Worm (Caenorhabditis elegans) whole organism, mixed stage, embryonic: ENCODE measurements around the gene K09F5.4.

Source experiments
- M03D4.4 ChIP-seq: sonication (generic microtip); optimal IDR thresholded peaks from 2 replicates; lab custom pipeline; 2017; ENCODE audit warnings: mild to moderate bottlenecking, missing genetic modification characterization, missing compliant biosample characterization
- bed-3 ChIP-seq: fragments of 200-800 bp; sonication (Bioruptor generic); optimal IDR thresholded peaks from 3 replicates; lab custom pipeline; 2018; ENCODE audit warnings: mild to moderate bottlenecking, missing genetic modification characterization, moderate library complexity, missing compliant biosample characterization
- blmp-1 ChIP-seq: fragments of 150-350 bp; optimal IDR thresholded peaks from 2 replicates; lab custom pipeline; 2014; ENCODE audit warnings: missing biosample characterization, missing genetic modification characterization
- ceh-39 ChIP-seq: fragments of 150-350 bp; optimal IDR thresholded peaks from 2 replicates; lab custom pipeline; 2014; ENCODE audit warnings: missing biosample characterization, missing genetic modification characterization
- ceh-43 ChIP-seq: fragments of 200-800 bp; sonication (Bioruptor generic); optimal IDR thresholded peaks from 2 replicates; lab custom pipeline; 2018; ENCODE audit warnings: mild to moderate bottlenecking, missing genetic modification characterization, moderate library complexity, missing compliant biosample characterization
- ceh-83 ChIP-seq: fragments of 200-800 bp; sonication (Bioruptor generic); optimal IDR thresholded peaks from 2 replicates; lab custom pipeline; 2018; ENCODE audit warnings: mild to moderate bottlenecking, missing genetic modification characterization, missing compliant biosample characterization
- ces-1 ChIP-seq: fragments of 150-350 bp; optimal IDR thresholded peaks from 2 replicates; lab custom pipeline; 2014; ENCODE audit warnings: missing biosample characterization, missing genetic modification reagents, missing genetic modification characterization
- cnd-1 ChIP-seq: fragments of 200-800 bp; sonication (Bioruptor generic); optimal IDR thresholded peaks from 2 replicates; lab custom pipeline; 2018; ENCODE audit warnings: mild to moderate bottlenecking, missing genetic modification characterization, missing compliant biosample characterization
- drap-1 ChIP-seq: fragments of 200-800 bp; sonication (Bioruptor generic); optimal IDR thresholded peaks from 3 replicates; lab custom pipeline; 2018; ENCODE audit warnings: mild to moderate bottlenecking, missing genetic modification characterization, missing compliant biosample characterization
- elt-1 ChIP-seq: sonication (generic microtip); optimal IDR thresholded peaks from 2 replicates; lab custom pipeline; 2017; ENCODE audit warnings: missing genetic modification characterization, mild to moderate bottlenecking, missing compliant biosample characterization, antibody characterized with exemption, moderate library complexity, borderline replicate concordance; ENCODE audit not compliant: insufficient read depth
- elt-3 ChIP-seq: fragments of 150-350 bp; optimal IDR thresholded peaks from 2 replicates; lab custom pipeline; 2014; ENCODE audit warnings: missing biosample characterization, missing genetic modification characterization
- flh-1 ChIP-seq: fragments of 200-800 bp; sonication (Bioruptor generic); optimal IDR thresholded peaks from 2 replicates; lab custom pipeline; 2018; ENCODE audit warnings: mild to moderate bottlenecking, missing genetic modification characterization, moderate library complexity, missing compliant biosample characterization
- hlh-1 ChIP-seq: fragments of 150-350 bp; optimal IDR thresholded peaks from 2 replicates; lab custom pipeline; 2014; ENCODE audit warnings: missing biosample characterization, missing genetic modification reagents, missing genetic modification characterization
- lin-13 ChIP-seq: fragments of 150-350 bp; optimal IDR thresholded peaks from 2 replicates; lab custom pipeline; 2014; ENCODE audit warnings: missing biosample characterization, missing genetic modification characterization
- lin-32 ChIP-seq: fragments of 200-800 bp; sonication (Bioruptor generic); optimal IDR thresholded peaks from 2 replicates; lab custom pipeline; 2018; ENCODE audit warnings: mild to moderate bottlenecking, missing genetic modification characterization, missing compliant biosample characterization
- lsy-2 ChIP-seq: fragments of 150-350 bp; optimal IDR thresholded peaks from 2 replicates; lab custom pipeline; 2014; ENCODE audit warnings: missing biosample characterization, missing genetic modification characterization
- mab-5 ChIP-seq: fragments of 150-350 bp; optimal IDR thresholded peaks from 2 replicates; lab custom pipeline; 2014; ENCODE audit warnings: missing biosample characterization, missing genetic modification characterization
- mep-1 ChIP-seq: fragments of 150-350 bp; optimal IDR thresholded peaks from 2 replicates; lab custom pipeline; 2017; ENCODE audit warnings: missing biosample characterization, missing genetic modification reagents, missing genetic modification characterization, inconsistent platforms
- nhr-12 ChIP-seq: fragments of 150-350 bp; optimal IDR thresholded peaks from 2 replicates; lab custom pipeline; 2014; ENCODE audit warnings: missing biosample characterization, missing genetic modification characterization
- nhr-2 ChIP-seq: fragments of 150-350 bp; optimal IDR thresholded peaks from 2 replicates; lab custom pipeline; 2014; ENCODE audit warnings: missing biosample characterization, missing genetic modification characterization
- nhr-237 ChIP-seq: fragments of 150-350 bp; optimal IDR thresholded peaks from 2 replicates; lab custom pipeline; 2014; ENCODE audit warnings: missing biosample characterization, missing genetic modification characterization
- nhr-28 ChIP-seq: fragments of 150-350 bp; optimal IDR thresholded peaks from 2 replicates; lab custom pipeline; 2014; ENCODE audit warnings: missing biosample characterization, missing genetic modification characterization
- nhr-76 ChIP-seq: sonication (generic microtip); optimal IDR thresholded peaks from 2 replicates; lab custom pipeline; 2017; ENCODE audit warnings: missing biosample characterization, missing genetic modification characterization
- sem-2 ChIP-seq: fragments of 200-800 bp; sonication (Bioruptor generic); optimal IDR thresholded peaks from 2 replicates; lab custom pipeline; 2018; ENCODE audit warnings: mild to moderate bottlenecking, missing genetic modification characterization, missing compliant biosample characterization
- snpc-4 ChIP-seq: fragments of 150-350 bp; optimal IDR thresholded peaks from 2 replicates; lab custom pipeline; 2014; ENCODE audit warnings: missing biosample characterization, missing genetic modification characterization
- sptf-1 ChIP-seq: sonication (generic microtip); optimal IDR thresholded peaks from 2 replicates; lab custom pipeline; 2017; ENCODE audit warnings: mild to moderate bottlenecking, missing genetic modification characterization, moderate library complexity, missing compliant biosample characterization
- tbx-8 ChIP-seq: fragments of 200-800 bp; sonication (Bioruptor generic); optimal IDR thresholded peaks from 2 replicates; lab custom pipeline; 2018; ENCODE audit warnings: mild to moderate bottlenecking, missing genetic modification characterization, moderate library complexity, missing compliant biosample characterization
- unc-120 ChIP-seq: sonication (generic microtip); optimal IDR thresholded peaks from 2 replicates; lab custom pipeline; 2017; ENCODE audit warnings: missing genetic modification characterization, missing compliant biosample characterization; ENCODE audit not compliant: poor library complexity, severe bottlenecking
- unc-62 ChIP-seq: fragments of 150-350 bp; optimal IDR thresholded peaks from 2 replicates; lab custom pipeline; 2014; ENCODE audit warnings: missing biosample characterization, missing genetic modification reagents, missing genetic modification characterization
- ztf-11 ChIP-seq: fragments of 150-350 bp; optimal IDR thresholded peaks from 2 replicates; lab custom pipeline; 2014; ENCODE audit warnings: missing biosample characterization, missing genetic modification characterization

The K09F5.4 gene

ce11 chrX:7710643-7711042, at the start of gene K09F5.4:
Gene K09F5.4 (minus strand): TSS chrX:7710743.
- no peak for TF ChIP-seq elt-3 (tag; lab: Kevin White, UChicago)
- no peak for TF ChIP-seq ceh-43 (GFP tag; lab: Kevin White, UChicago)
- no peak for TF ChIP-seq nhr-2 (tag; lab: Kevin White, UChicago)
- TF ChIP-seq flh-1: no peak
- TF ChIP-seq M03D4.4: no peak
- no peak for TF ChIP-seq blmp-1 (tag; lab: Kevin White, UChicago)
- no peak for TF ChIP-seq snpc-4 (tag; lab: Kevin White, UChicago)
- TF ChIP-seq sptf-1 (tag; lab: Kevin White, UChicago): no peak
- no peak for TF ChIP-seq lin-32 (GFP tag; lab: Kevin White, UChicago)
- no peak for TF ChIP-seq unc-62 (GFP tag; lab: Kevin White, UChicago)

- no peak for TF ChIP-seq ceh-83 (GFP tag; lab: Kevin White, UChicago)
- TF ChIP-seq ceh-39 (tag; lab: Kevin White, UChicago): no peak
- no peak for TF ChIP-seq bed-3 (GFP tag; lab: Kevin White, UChicago)
- no peak for TF ChIP-seq lsy-2
- TF ChIP-seq unc-120 (tag; lab: Kevin White, UChicago): no peak
- TF ChIP-seq tbx-8 (GFP tag; lab: Kevin White, UChicago): no peak
- TF ChIP-seq sptf-1 (tag; lab: Kevin White, UChicago): no peak
- TF ChIP-seq drap-1 (GFP tag; lab: Kevin White, UChicago): no peak
- TF ChIP-seq unc-62 (GFP tag; lab: Kevin White, UChicago): no peak
- no peak for TF ChIP-seq snpc-4 (tag; lab: Kevin White, UChicago)
- TF ChIP-seq cnd-1 (tag; lab: Kevin White, UChicago): no peak
- TF ChIP-seq ztf-11: no peak
- no peak for TF ChIP-seq M03D4.4
- no peak for TF ChIP-seq mab-5 (tag; lab: Kevin White, UChicago)
- TF ChIP-seq nhr-28 (tag; lab: Kevin White, UChicago): no peak
- TF ChIP-seq lin-13 (tag; lab: Kevin White, UChicago): no peak
- no peak for TF ChIP-seq nhr-2 (tag; lab: Kevin White, UChicago)
- TF ChIP-seq elt-3 (tag; lab: Kevin White, UChicago): no peak
- no peak for TF ChIP-seq nhr-237 (tag; lab: Kevin White, UChicago)
- TF ChIP-seq sem-2 (GFP tag; lab: Kevin White, UChicago): no peak
- TF ChIP-seq, all 35 proteins: peak for 0
These were observed 42.2 kb upstream of the K09F5.4 start, which contains the start of gene deg-1 for ce11 chrX:7752770-7753169. Gene deg-1 (plus strand): TSS chrX:7753070.

- no peak for TF ChIP-seq blmp-1 (tag; lab: Kevin White, UChicago)
- TF ChIP-seq flh-1: no peak
- TF ChIP-seq mep-1 (tag; lab: Kevin White, UChicago): no peak
- TF ChIP-seq elt-1 (tag; lab: Kevin White, UChicago): no peak
- no peak for TF ChIP-seq ces-1 (GFP tag; lab: Kevin White, UChicago)
- TF ChIP-seq nhr-237 (tag; lab: Kevin White, UChicago): no peak
- TF ChIP-seq nhr-2 (tag; lab: Kevin White, UChicago): peak; percentile 35
- no peak for TF ChIP-seq ceh-39 (tag; lab: Kevin White, UChicago)
- no peak for TF ChIP-seq unc-62 (GFP tag; lab: Kevin White, UChicago)
- TF ChIP-seq, all 35 proteins: peak for 1
These were observed 39.5 kb upstream of the K09F5.4 start for ce11 chrX:7750084-7750483.

ce11 chrX:7745386-7745785, 34.8 kb upstream of the K09F5.4 start:
- TF ChIP-seq ceh-43 (GFP tag; lab: Kevin White, UChicago): no peak
- TF ChIP-seq ces-1 (GFP tag; lab: Kevin White, UChicago): no peak
- TF ChIP-seq blmp-1 (tag; lab: Kevin White, UChicago): no peak
- TF ChIP-seq cnd-1 (tag; lab: Kevin White, UChicago): no peak
- TF ChIP-seq nhr-76 (tag; lab: Kevin White, UChicago): no peak
- no peak for TF ChIP-seq unc-120 (tag; lab: Kevin White, UChicago)
- no peak for TF ChIP-seq nhr-12 (tag; lab: Kevin White, UChicago)
- no peak for TF ChIP-seq mab-5 (tag; lab: Kevin White, UChicago)
- no peak for TF ChIP-seq elt-3 (tag; lab: Kevin White, UChicago)
- no peak for TF ChIP-seq lsy-2
- TF ChIP-seq M03D4.4: no peak
- no peak for TF ChIP-seq unc-62 (GFP tag; lab: Kevin White, UChicago)
- no peak for TF ChIP-seq hlh-1 (tag; lab: Kevin White, UChicago)
- TF ChIP-seq nhr-237 (tag; lab: Kevin White, UChicago): no peak
